Fruit fly (Drosophila melanogaster) S2 (cell line): Measurements from ENCODE around the gene Cyp4d2.

Experiments used
- CG8478 ChIP-seq: fragments of >200 bp; optimal IDR thresholded peaks from 2 replicates; lab custom pipeline; 2018
- CTCF ChIP-seq, 2 experiments: fragments of >200 bp; optimal IDR thresholded peaks; 2 replicates each; lab custom pipeline; 2018

The Cyp4d2 gene

DNA sequence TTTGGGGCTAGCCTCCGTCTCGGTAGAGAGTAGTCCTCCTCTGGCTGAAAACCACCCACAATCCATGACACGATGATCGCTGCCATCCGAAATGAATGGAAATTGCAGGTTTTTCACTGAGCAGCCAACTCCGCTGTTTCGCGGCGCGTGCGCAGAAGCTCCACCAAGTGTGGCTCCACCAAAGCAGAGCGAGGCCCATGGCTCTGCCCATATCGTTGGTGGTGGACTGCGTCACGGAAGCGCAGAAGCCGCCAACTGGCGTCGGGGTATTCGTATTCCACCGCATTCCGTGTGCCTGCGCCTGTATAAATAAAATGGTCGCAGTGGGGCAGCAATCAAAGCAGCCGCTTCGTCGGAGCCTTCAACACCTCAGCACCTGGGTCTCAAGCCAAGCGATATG lies 47.6 kb downstream of the Cyp4d2 start, which contains the start of gene CG14052:
CG14052 (plus strand) TSS at position 301 of the 400 bp plus-strand sequence.
- TF ChIP-seq CTCF (optimal IDR thresholded peaks at IDR 0.05; lab: Kevin White, UChicago) (no peak), CG8478 (lab: Kevin White, UChicago) (no peak)

DNA sequence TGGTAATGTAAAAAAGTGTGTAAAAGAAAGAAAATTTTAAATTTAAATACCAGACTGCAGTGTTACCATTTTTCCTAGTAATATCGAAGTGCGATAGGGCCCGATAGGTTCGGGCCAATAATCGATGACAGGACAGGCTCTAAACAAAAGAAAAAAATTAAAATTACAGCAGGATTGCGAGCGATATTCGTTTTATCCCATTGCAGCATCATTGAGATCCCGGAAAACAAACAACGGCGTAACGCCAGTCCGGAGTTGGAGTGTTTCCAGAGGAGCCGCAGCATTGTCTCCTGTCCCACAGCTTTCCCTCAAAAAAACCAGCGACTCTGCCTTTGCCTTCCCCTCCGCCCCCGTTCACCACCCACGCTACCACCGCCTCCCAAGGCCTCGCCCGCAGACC lies 49.3 kb downstream of the Cyp4d2 start, which contains the start of gene pcx:
pcx (plus strand) TSS at position 159 of the 400 bp plus-strand sequence.
- TF ChIP-seq CTCF (optimal IDR thresholded peaks at IDR 0.05; lab: Kevin White, UChicago): no peak
- TF ChIP-seq CG8478 (lab: Kevin White, UChicago): no peak
